Fruit fly (Drosophila melanogaster) whole organism, embryonic: ENCODE measurements around the gene sun.

Source experiments
- CG12104 ChIP-seq: fragments of 200-800 bp; sonication (Bioruptor generic); optimal IDR thresholded peaks from 3 replicates; lab custom pipeline; 2016; ENCODE audit warnings: missing biosample characterization, missing genetic modification characterization
- CG14050 ChIP-seq: fragments of 200-800 bp; sonication (Bioruptor generic); IDR thresholded peaks from 3 replicates; pipeline ENCODE4 v1.3.6; 2022; ENCODE audit warnings: missing biosample characterization, missing genetic modification characterization
- CG8478 ChIP-seq: fragments of >200 bp; optimal IDR thresholded peaks from 2 replicates; lab custom pipeline; 2018
- Dip3 ChIP-seq: fragments of 200-800 bp; sonication (Bioruptor generic); optimal IDR thresholded peaks from 3 replicates; lab custom pipeline; 2016; ENCODE audit warnings: missing biosample characterization, missing genetic modification characterization
- E2f1 ChIP-seq: fragments of 200-800 bp; sonication (Bioruptor generic); IDR thresholded peaks from 2 replicates; pipeline ENCODE4 v1.3.6; 2022; ENCODE audit warnings: missing biosample characterization, missing genetic modification characterization
- Scr ChIP-seq: fragments of 200-800 bp; sonication (Bioruptor generic); IDR thresholded peaks from 2 replicates; pipeline ENCODE4 v1.3.6; 2022; ENCODE audit warnings: missing biosample characterization, missing genetic modification characterization; ENCODE audit not compliant: partially characterized antibody

dm6 chrX:15833957-15834356 is 15.1 kb downstream of the sun start:
- TF ChIP-seq E2f1 (GFP tag; lab: Robert Waterston, UW): no peak
- no peak for TF ChIP-seq Dip3
- TF ChIP-seq CG12104 (GFP tag; lab: Kevin White, UChicago): no peak
- TF ChIP-seq CG8478: no peak
- no peak for TF ChIP-seq Scr
- no peak for TF ChIP-seq CG14050
